Worm (Caenorhabditis elegans): Measurements from ENCODE around the gene alkb-7.

- TF ChIP-seq fos-1 (tag; optimal IDR thresholded peaks at IDR 0.05) (no peak), irx-1 (tag; optimal IDR thresholded peaks at IDR 0.05) (no peak), aly-2 (tag; optimal IDR thresholded peaks at IDR 0.05) (no peak), ama-1 (optimal IDR thresholded peaks at IDR 0.05) (no peak)
Measured at ce11 chrII:12764476-12764875, 23.5 kb downstream of the alkb-7 start.
